Worm (Caenorhabditis elegans) whole organism, L2 larva: ENCODE measurements around the gene R04E5.7.

ENCODE experiments used
- C34F6.9 ChIP-seq: fragments of 150-350 bp; optimal IDR thresholded peaks from 2 replicates; lab custom pipeline; 2014; ENCODE audit warnings: missing biosample characterization, missing genetic modification characterization
- F13H6.1 ChIP-seq: sonication (generic microtip); optimal IDR thresholded peaks from 2 replicates; lab custom pipeline; 2016; ENCODE audit warnings: missing genetic modification characterization, missing compliant biosample characterization
- R02D3.7 ChIP-seq: fragments of 150-350 bp; optimal IDR thresholded peaks from 2 replicates; lab custom pipeline; 2014; ENCODE audit warnings: missing biosample characterization, missing genetic modification characterization
- Y55F3AM.14 ChIP-seq: fragments of 200-800 bp; sonication (Bioruptor generic); optimal IDR thresholded peaks from 2 replicates; lab custom pipeline; 2018; ENCODE audit warnings: mild to moderate bottlenecking, missing genetic modification characterization, missing compliant biosample characterization
- ZK546.5 ChIP-seq: sonication (generic microtip); optimal IDR thresholded peaks from 2 replicates; lab custom pipeline; 2017; ENCODE audit warnings: missing biosample characterization, missing genetic modification characterization
- alr-1 ChIP-seq: fragments of 150-350 bp; optimal IDR thresholded peaks from 2 replicates; lab custom pipeline; 2014; ENCODE audit warnings: missing biosample characterization, missing genetic modification characterization
- aly-2 ChIP-seq: fragments of 150-350 bp; optimal IDR thresholded peaks from 2 replicates; lab custom pipeline; 2014; ENCODE audit warnings: missing biosample characterization, missing genetic modification characterization
- blmp-1 ChIP-seq: sonication (generic microtip); optimal IDR thresholded peaks from 2 replicates; lab custom pipeline; 2017; ENCODE audit warnings: missing genetic modification characterization, mild to moderate bottlenecking, missing compliant biosample characterization, antibody characterized with exemption, moderate library complexity; ENCODE audit not compliant: insufficient read depth
- crh-2 ChIP-seq: sonication (generic microtip); optimal IDR thresholded peaks from 2 replicates; lab custom pipeline; 2017; ENCODE audit warnings: missing biosample characterization, missing genetic modification characterization
- elt-1 ChIP-seq: fragments of 150-350 bp; optimal IDR thresholded peaks from 2 replicates; lab custom pipeline; 2014; ENCODE audit warnings: missing biosample characterization, missing genetic modification characterization
- elt-3 ChIP-seq: sonication (generic microtip); optimal IDR thresholded peaks from 2 replicates; lab custom pipeline; 2017; ENCODE audit warnings: missing biosample characterization, missing genetic modification characterization
- fos-1 ChIP-seq: fragments of 150-350 bp; optimal IDR thresholded peaks from 2 replicates; lab custom pipeline; 2014; ENCODE audit warnings: missing biosample characterization, missing genetic modification characterization
- gmeb-1 ChIP-seq: fragments of 150-350 bp; optimal IDR thresholded peaks from 2 replicates; lab custom pipeline; 2014; ENCODE audit warnings: missing biosample characterization, missing genetic modification characterization
- lin-13 ChIP-seq: fragments of 150-350 bp; optimal IDR thresholded peaks from 2 replicates; lab custom pipeline; 2014; ENCODE audit warnings: missing biosample characterization, missing genetic modification reagents, missing genetic modification characterization
- lsy-2 ChIP-seq, 2 experiments: fragments of 150-350 bp in 1 of 2; sonication (generic microtip) in 1 of 2; optimal IDR thresholded peaks; 2 replicates each; lab custom pipeline; 2014 to 2017; ENCODE audit warnings: missing biosample characterization in 2 of 2, missing genetic modification characterization in 2 of 2
- mbf-1 ChIP-seq: sonication (generic microtip); optimal IDR thresholded peaks from 2 replicates; lab custom pipeline; 2017; ENCODE audit warnings: missing biosample characterization, missing genetic modification characterization
- mdl-1 ChIP-seq, 2 experiments: fragments of 150-350 bp in 1 of 2; sonication (generic microtip) in 1 of 2; optimal IDR thresholded peaks; 2 replicates each; lab custom pipeline; 2017; ENCODE audit warnings: missing biosample characterization in 2 of 2, missing genetic modification characterization in 2 of 2
- nhr-11 ChIP-seq: fragments of 150-350 bp; optimal IDR thresholded peaks from 2 replicates; lab custom pipeline; 2014; ENCODE audit warnings: missing biosample characterization, missing genetic modification characterization
- nhr-12 ChIP-seq: fragments of 150-350 bp; optimal IDR thresholded peaks from 2 replicates; lab custom pipeline; 2014; ENCODE audit warnings: missing biosample characterization, missing genetic modification characterization
- nhr-129 ChIP-seq: fragments of 150-350 bp; optimal IDR thresholded peaks from 2 replicates; lab custom pipeline; 2014; ENCODE audit warnings: missing biosample characterization, missing genetic modification characterization
- nhr-21 ChIP-seq: fragments of 150-350 bp; optimal IDR thresholded peaks from 2 replicates; lab custom pipeline; 2014; ENCODE audit warnings: missing biosample characterization, missing genetic modification characterization
- nhr-23 ChIP-seq: fragments of 150-350 bp; optimal IDR thresholded peaks from 2 replicates; lab custom pipeline; 2014; ENCODE audit warnings: missing biosample characterization, missing genetic modification reagents, missing genetic modification characterization
- nhr-237 ChIP-seq: fragments of 150-350 bp; optimal IDR thresholded peaks from 2 replicates; lab custom pipeline; 2014; ENCODE audit warnings: missing biosample characterization, missing genetic modification characterization
- nhr-25 ChIP-seq: fragments of 150-350 bp; sonication (generic microtip); optimal IDR thresholded peaks from 3 replicates; lab custom pipeline; 2014; ENCODE audit warnings: missing biosample characterization, missing genetic modification characterization
- nhr-6 ChIP-seq: fragments of 150-350 bp; optimal IDR thresholded peaks from 2 replicates; lab custom pipeline; 2014; ENCODE audit warnings: missing biosample characterization, missing genetic modification characterization
- nhr-77 ChIP-seq: fragments of 150-350 bp; optimal IDR thresholded peaks from 2 replicates; lab custom pipeline; 2014; ENCODE audit warnings: missing biosample characterization, missing genetic modification characterization
- peb-1 ChIP-seq: fragments of 150-350 bp; optimal IDR thresholded peaks from 2 replicates; lab custom pipeline; 2014; ENCODE audit warnings: missing biosample characterization, missing genetic modification characterization
- sem-4 ChIP-seq: fragments of 150-350 bp; optimal IDR thresholded peaks from 2 replicates; lab custom pipeline; 2014; ENCODE audit warnings: missing biosample characterization, missing genetic modification reagents, missing genetic modification characterization
- skn-1 ChIP-seq: sonication (generic microtip); optimal IDR thresholded peaks from 2 replicates; lab custom pipeline; 2017; ENCODE audit warnings: missing biosample characterization, missing genetic modification characterization
- sma-3 ChIP-seq: sonication (generic microtip); optimal IDR thresholded peaks from 2 replicates; lab custom pipeline; 2016; ENCODE audit warnings: missing genetic modification reagents, missing genetic modification characterization, missing compliant biosample characterization
- sma-9 ChIP-seq, 2 experiments: fragments of 150-350 bp in 1 of 2; sonication (generic microtip) in 1 of 2; optimal IDR thresholded peaks; 2 replicates each; lab custom pipeline; 2014 to 2016; ENCODE audit warnings: missing genetic modification characterization in 2 of 2, mild to moderate bottlenecking in 1 of 2, missing biosample characterization in 1 of 2, missing compliant biosample characterization in 1 of 2, missing genetic modification reagents in 1 of 2, moderate library complexity in 1 of 2
- snpc-4 ChIP-seq: fragments of 150-350 bp; optimal IDR thresholded peaks from 2 replicates; lab custom pipeline; 2014; ENCODE audit warnings: missing biosample characterization, missing genetic modification characterization
- unc-39 ChIP-seq: fragments of 150-350 bp; optimal IDR thresholded peaks from 2 replicates; lab custom pipeline; 2014; ENCODE audit warnings: missing biosample characterization, missing genetic modification characterization
- unc-55 ChIP-seq: fragments of 150-350 bp; sonication (generic microtip); optimal IDR thresholded peaks from 3 replicates; lab custom pipeline; 2014; ENCODE audit warnings: missing biosample characterization, missing genetic modification reagents, missing genetic modification characterization
- unc-62 ChIP-seq: fragments of 150-350 bp; optimal IDR thresholded peaks from 2 replicates; lab custom pipeline; 2014; ENCODE audit warnings: missing biosample characterization, missing genetic modification reagents, missing genetic modification characterization
- zag-1 ChIP-seq: fragments of 150-350 bp; optimal IDR thresholded peaks from 2 replicates; lab custom pipeline; 2014; ENCODE audit warnings: missing biosample characterization, missing genetic modification characterization
- ztf-1 ChIP-seq: fragments of 200-800 bp; sonication (Bioruptor generic); conservative IDR thresholded peaks from 2 replicates; pipeline ENCODE4 v1.3.6; 2022; ENCODE audit warnings: missing genetic modification characterization, missing compliant biosample characterization
- ztf-11 ChIP-seq: sonication (generic microtip); optimal IDR thresholded peaks from 2 replicates; lab custom pipeline; 2017; ENCODE audit warnings: missing biosample characterization, missing genetic modification characterization
- ztf-4 ChIP-seq: fragments of 150-350 bp; optimal IDR thresholded peaks from 2 replicates; lab custom pipeline; 2014; ENCODE audit warnings: missing biosample characterization, missing genetic modification characterization

Gene R04E5.7

DNA sequence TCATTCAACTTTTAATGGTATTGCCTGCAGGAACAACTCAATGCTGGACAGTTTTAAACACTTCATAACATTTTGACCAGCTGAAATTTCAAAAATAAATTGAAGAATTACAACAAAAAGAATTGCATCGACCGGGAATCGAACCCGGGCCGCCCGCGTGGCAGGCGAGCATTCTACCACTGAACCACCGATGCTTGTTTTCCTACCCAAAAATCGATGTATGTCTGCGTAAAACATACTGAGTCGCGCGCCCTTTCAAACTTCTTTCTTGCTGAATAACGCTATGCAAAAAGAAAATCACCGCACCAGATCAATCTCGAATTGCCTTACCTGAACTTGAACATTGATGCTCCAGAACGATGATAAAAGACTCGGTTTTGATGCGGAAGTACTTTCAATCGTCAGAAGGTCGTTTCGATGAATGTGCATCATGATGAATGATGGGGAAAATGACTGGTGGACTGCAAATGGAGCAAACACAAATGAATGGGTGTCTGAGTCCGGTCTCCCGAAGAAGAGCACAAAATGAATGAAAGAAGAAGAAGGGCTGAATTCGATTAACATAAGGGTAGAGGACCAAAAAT lies at the start of gene R04E5.7:
R04E5.7 (minus strand) TSS at position 564 of the 584 bp plus-strand sequence.
- peak in 1 of 2 experiments; percentile 24 for TF ChIP-seq lsy-2 (tag; optimal IDR thresholded peaks at IDR 0.05; lab: Kevin White, UChicago)
- TF ChIP-seq blmp-1 (tag; lab: Kevin White, UChicago), result no peak
- no peak for TF ChIP-seq ztf-11 (tag; lab: Kevin White, UChicago)
- peak; percentile 6 for TF ChIP-seq Y55F3AM.14 (GFP tag; lab: Kevin White, UChicago)
- TF ChIP-seq sem-4 (tag; lab: Kevin White, UChicago), result no peak
- TF ChIP-seq nhr-21 (tag; lab: Kevin White, UChicago), result peak; percentile 19
- peak; percentile 9 for TF ChIP-seq fos-1 (tag; lab: Kevin White, UChicago)
- no peak for TF ChIP-seq elt-3 (tag; lab: Kevin White, UChicago)
- no peak for TF ChIP-seq unc-39 (tag; lab: Kevin White, UChicago)
- TF ChIP-seq C34F6.9 (tag; lab: Kevin White, UChicago), result peak; percentile 12
- no peak for TF ChIP-seq unc-62 (GFP tag; lab: Kevin White, UChicago)
- TF ChIP-seq sma-3, result peak; percentile 30
- TF ChIP-seq nhr-11 (tag; lab: Kevin White, UChicago), result no peak
- peak; percentile 39 for TF ChIP-seq unc-55 (GFP tag; lab: Kevin White, UChicago)
- TF ChIP-seq mdl-1 (tag; optimal IDR thresholded peaks at IDR 0.05; lab: Kevin White, UChicago), result peak in 1 of 2 experiments; percentile 17
- TF ChIP-seq aly-2 (tag; lab: Kevin White, UChicago), result no peak
- no peak for TF ChIP-seq nhr-6 (tag; lab: Kevin White, UChicago)
- TF ChIP-seq peb-1 (tag; lab: Kevin White, UChicago), result no peak
- peak; percentile 10 for TF ChIP-seq sma-9 (GFP tag; optimal IDR thresholded peaks at IDR 0.05; lab: Kevin White, UChicago)
- no peak for TF ChIP-seq sma-9 (tag; optimal IDR thresholded peaks at IDR 0.05; lab: Kevin White, UChicago)
- TF ChIP-seq nhr-129 (tag; lab: Kevin White, UChicago), result peak; percentile 53
- peak; percentile 89 for TF ChIP-seq crh-2 (tag; lab: Kevin White, UChicago)

- TF ChIP-seq nhr-129 (tag; lab: Kevin White, UChicago) (no peak), gmeb-1 (tag; lab: Kevin White, UChicago) (peak; percentile 21), crh-2 (tag; lab: Kevin White, UChicago) (peak; percentile 23), snpc-4 (tag; lab: Kevin White, UChicago) (no peak), ztf-4 (tag; lab: Kevin White, UChicago) (no peak), ztf-1 (GFP tag; lab: Robert Waterston, UW) (no peak), sem-4 (tag; lab: Kevin White, UChicago) (no peak), nhr-25 (no peak), fos-1 (tag; lab: Kevin White, UChicago) (peak; percentile 42), zag-1 (tag; lab: Kevin White, UChicago) (no peak), R02D3.7 (tag; lab: Kevin White, UChicago) (no peak), alr-1 (tag; lab: Kevin White, UChicago) (no peak), F13H6.1 (tag; lab: Kevin White, UChicago) (no peak), nhr-77 (no peak), lin-13 (GFP tag; lab: Kevin White, UChicago) (no peak), elt-1 (no peak), nhr-12 (tag; lab: Kevin White, UChicago) (no peak), ZK546.5 (no peak), mbf-1 (tag; lab: Kevin White, UChicago) (no peak), aly-2 (tag; lab: Kevin White, UChicago) (no peak), nhr-21 (tag; lab: Kevin White, UChicago) (peak; percentile 37), peb-1 (tag; lab: Kevin White, UChicago) (no peak), blmp-1 (tag; lab: Kevin White, UChicago) (no peak), nhr-237 (tag; lab: Kevin White, UChicago) (no peak), unc-39 (tag; lab: Kevin White, UChicago) (no peak), skn-1 (no peak), ztf-11 (tag; lab: Kevin White, UChicago) (no peak), nhr-6 (tag; lab: Kevin White, UChicago) (no peak), nhr-23 (no peak)
Measured at ce11 chrX:8846447-8847237, 49.6 kb upstream of the R04E5.7 start, which contains the start of gene C28G1.10. C28G1.10 (plus strand) TSS chrX:8847122.
